Worm (Caenorhabditis elegans) whole organism, L3 larva: Measurements from ENCODE around the gene C46C2.6.

ENCODE experiments used
- ZK546.5 ChIP-seq: sonication (generic microtip); optimal IDR thresholded peaks from 2 replicates; lab custom pipeline; 2017; ENCODE audit warnings: missing biosample characterization, missing genetic modification characterization
- lin-39 ChIP-seq: fragments of 150-350 bp; optimal IDR thresholded peaks from 2 replicates; lab custom pipeline; 2018; ENCODE audit warnings: missing biosample characterization, missing genetic modification reagents, missing genetic modification characterization
- nhr-28 ChIP-seq: fragments of 150-350 bp; optimal IDR thresholded peaks from 2 replicates; lab custom pipeline; 2014; ENCODE audit warnings: missing biosample characterization, missing genetic modification characterization
- nhr-77 ChIP-seq: fragments of 150-350 bp; optimal IDR thresholded peaks from 2 replicates; lab custom pipeline; 2014; ENCODE audit warnings: missing biosample characterization, missing genetic modification characterization
- pqm-1 ChIP-seq: fragments of 150-350 bp; optimal IDR thresholded peaks from 2 replicates; lab custom pipeline; 2017; ENCODE audit warnings: missing biosample characterization, missing genetic modification characterization, inconsistent platforms
- unc-39 ChIP-seq: sonication (generic microtip); optimal IDR thresholded peaks from 4 replicates; lab custom pipeline; 2017; ENCODE audit warnings: missing biosample characterization, missing genetic modification characterization

ce11 chrIV:9256017-9256416 is 43.8 kb downstream of the C46C2.6 start, which contains the start of gene Y11D7A.9:
- TF ChIP-seq pqm-1 (no peak), unc-39 (tag; lab: Kevin White, UChicago) (no peak), ZK546.5 (tag; lab: Kevin White, UChicago) (no peak), nhr-77 (tag; lab: Kevin White, UChicago) (no peak), lin-39 (tag; lab: Kevin White, UChicago) (no peak), nhr-28 (tag; lab: Kevin White, UChicago) (no peak)
